Worm (Caenorhabditis elegans) whole organism, late embryonic: ENCODE measurements around the gene srh-214.

Source experiments
- C08G9.2 ChIP-seq: sonication (generic microtip); optimal IDR thresholded peaks from 2 replicates; lab custom pipeline; 2016; ENCODE audit warnings: mild to moderate bottlenecking, missing genetic modification characterization, moderate library complexity, missing compliant biosample characterization
- C38D4.7 ChIP-seq: fragments of 200-800 bp; sonication (Bioruptor generic); optimal IDR thresholded peaks from 2 replicates; lab custom pipeline; 2018; ENCODE audit warnings: mild to moderate bottlenecking, missing genetic modification characterization, moderate library complexity, missing compliant biosample characterization
- F13H6.1 ChIP-seq: sonication (generic microtip); optimal IDR thresholded peaks from 2 replicates; lab custom pipeline; 2016; ENCODE audit warnings: missing genetic modification characterization, missing compliant biosample characterization
- K09A11.1 ChIP-seq: sonication (generic microtip); optimal IDR thresholded peaks from 2 replicates; lab custom pipeline; 2017; ENCODE audit warnings: antibody characterized with exemption, mild to moderate bottlenecking, missing genetic modification characterization, missing compliant biosample characterization; ENCODE audit not compliant: insufficient read depth
- Y22D7AL.16 ChIP-seq: sonication (generic microtip); optimal IDR thresholded peaks from 2 replicates; lab custom pipeline; 2016; ENCODE audit warnings: missing genetic modification characterization, missing compliant biosample characterization
- ceh-14 ChIP-seq: sonication (generic microtip); optimal IDR thresholded peaks from 2 replicates; lab custom pipeline; 2016; ENCODE audit warnings: missing genotype, missing genetic modification characterization, missing compliant biosample characterization
- ceh-2 ChIP-seq: sonication (generic microtip); optimal IDR thresholded peaks from 2 replicates; lab custom pipeline; 2016; ENCODE audit warnings: missing genotype, missing genetic modification characterization, missing compliant biosample characterization
- ceh-24 ChIP-seq: sonication (generic microtip); optimal IDR thresholded peaks from 2 replicates; lab custom pipeline; 2016; ENCODE audit warnings: mild to moderate bottlenecking, missing genetic modification characterization, missing compliant biosample characterization
- ceh-31 ChIP-seq: sonication (generic microtip); optimal IDR thresholded peaks from 2 replicates; lab custom pipeline; 2016; ENCODE audit warnings: missing genetic modification characterization, missing compliant biosample characterization
- ceh-34 ChIP-seq: sonication (generic microtip); optimal IDR thresholded peaks from 2 replicates; lab custom pipeline; 2016; ENCODE audit warnings: mild to moderate bottlenecking, missing genetic modification characterization, missing compliant biosample characterization
- ceh-45 ChIP-seq: fragments of 200-800 bp; sonication (Bioruptor generic); IDR thresholded peaks from 2 replicates; pipeline ENCODE4 v1.3.6; 2022; ENCODE audit warnings: missing genetic modification reagents, missing genetic modification characterization, missing compliant biosample characterization
- ceh-48 ChIP-seq: sonication (generic microtip); optimal IDR thresholded peaks from 2 replicates; lab custom pipeline; 2016; ENCODE audit warnings: missing genetic modification characterization, inconsistent platforms, missing compliant biosample characterization
- ceh-9 ChIP-seq: sonication (generic microtip); optimal IDR thresholded peaks from 2 replicates; lab custom pipeline; 2016; ENCODE audit warnings: mild to moderate bottlenecking, missing genetic modification characterization, inconsistent platforms, missing compliant biosample characterization
- che-1 ChIP-seq: sonication (generic microtip); optimal IDR thresholded peaks from 2 replicates; lab custom pipeline; 2016; ENCODE audit warnings: mild to moderate bottlenecking, missing genetic modification characterization, missing compliant biosample characterization
- dve-1 ChIP-seq: sonication (generic microtip); optimal IDR thresholded peaks from 2 replicates; lab custom pipeline; 2017; ENCODE audit warnings: antibody characterized with exemption, mild to moderate bottlenecking, missing genetic modification characterization, missing compliant biosample characterization
- elt-2 ChIP-seq: sonication (generic microtip); optimal IDR thresholded peaks from 2 replicates; lab custom pipeline; 2016; ENCODE audit warnings: missing genetic modification reagents, missing genetic modification characterization, missing compliant biosample characterization
- ets-4 ChIP-seq: sonication (generic microtip); optimal IDR thresholded peaks from 2 replicates; lab custom pipeline; 2016; ENCODE audit warnings: missing genetic modification characterization, missing compliant biosample characterization
- eyg-1 ChIP-seq: sonication (generic microtip); optimal IDR thresholded peaks from 2 replicates; lab custom pipeline; 2016; ENCODE audit warnings: missing genotype, missing genetic modification characterization, missing compliant biosample characterization
- fkh-10 ChIP-seq: fragments of 150-350 bp; optimal IDR thresholded peaks from 2 replicates; lab custom pipeline; 2014; ENCODE audit warnings: missing biosample characterization, missing genetic modification reagents, missing genetic modification characterization
- fkh-6 ChIP-seq: sonication (generic microtip); optimal IDR thresholded peaks from 2 replicates; lab custom pipeline; 2016; ENCODE audit warnings: missing genetic modification characterization, missing compliant biosample characterization
- gmeb-2 ChIP-seq: sonication (generic microtip); optimal IDR thresholded peaks from 2 replicates; lab custom pipeline; 2016; ENCODE audit warnings: missing genetic modification characterization, inconsistent platforms, missing compliant biosample characterization
- hlh-30 ChIP-seq: sonication (generic microtip); optimal IDR thresholded peaks from 2 replicates; lab custom pipeline; 2017; ENCODE audit warnings: antibody characterized with exemption, missing genetic modification characterization, missing compliant biosample characterization; ENCODE audit not compliant: insufficient read depth
- hlh-8 ChIP-seq: sonication (generic microtip); optimal IDR thresholded peaks from 2 replicates; lab custom pipeline; 2016; ENCODE audit warnings: missing genotype, missing genetic modification characterization, missing compliant biosample characterization
- lim-6 ChIP-seq: sonication (generic microtip); optimal IDR thresholded peaks from 2 replicates; lab custom pipeline; 2016; ENCODE audit warnings: missing genetic modification characterization, missing compliant biosample characterization
- mec-3 ChIP-seq: sonication (generic microtip); optimal IDR thresholded peaks from 2 replicates; lab custom pipeline; 2016; ENCODE audit warnings: borderline replicate concordance, missing genetic modification characterization, missing compliant biosample characterization
- nfya-1 ChIP-seq: sonication (generic microtip); optimal IDR thresholded peaks from 2 replicates; lab custom pipeline; 2017; ENCODE audit warnings: missing genetic modification characterization, mild to moderate bottlenecking, missing compliant biosample characterization, antibody characterized with exemption, moderate library complexity
- pag-3 ChIP-seq: sonication (generic microtip); optimal IDR thresholded peaks from 2 replicates; lab custom pipeline; 2016; ENCODE audit warnings: missing compliant biosample characterization, missing genetic modification characterization, borderline replicate concordance
- pat-9 ChIP-seq: fragments of 200-800 bp; sonication (Bioruptor generic); optimal IDR thresholded peaks from 2 replicates; lab custom pipeline; 2018; ENCODE audit warnings: mild to moderate bottlenecking, missing genetic modification characterization, moderate library complexity, missing compliant biosample characterization
- pax-1 ChIP-seq: fragments of 150-350 bp; optimal IDR thresholded peaks from 2 replicates; lab custom pipeline; 2014; ENCODE audit warnings: missing biosample characterization, missing genetic modification characterization
- pha-2 ChIP-seq: sonication (generic microtip); optimal IDR thresholded peaks from 2 replicates; lab custom pipeline; 2017; ENCODE audit warnings: mild to moderate bottlenecking, missing genetic modification characterization, missing compliant biosample characterization
- pha-4 ChIP-seq: fragments of 150-350 bp; optimal IDR thresholded peaks from 2 replicates; lab custom pipeline; 2018; ENCODE audit warnings: missing biosample characterization, missing genetic modification reagents, missing genetic modification characterization
- pros-1 ChIP-seq: fragments of 150-350 bp; optimal IDR thresholded peaks from 2 replicates; lab custom pipeline; 2014; ENCODE audit warnings: missing biosample characterization, missing genetic modification reagents, missing genetic modification characterization
- rnt-1 ChIP-seq: sonication (generic microtip); optimal IDR thresholded peaks from 2 replicates; lab custom pipeline; 2016; ENCODE audit warnings: missing genetic modification characterization, missing compliant biosample characterization
- sox-4 ChIP-seq: sonication (generic microtip); optimal IDR thresholded peaks from 2 replicates; lab custom pipeline; 2017; ENCODE audit warnings: mild to moderate bottlenecking, missing genetic modification characterization, inconsistent platforms, missing compliant biosample characterization
- syd-9 ChIP-seq: sonication (generic microtip); optimal IDR thresholded peaks from 2 replicates; lab custom pipeline; 2016; ENCODE audit warnings: mild to moderate bottlenecking, missing genetic modification characterization, moderate library complexity, missing compliant biosample characterization
- tbx-2 ChIP-seq: sonication (generic microtip); optimal IDR thresholded peaks from 2 replicates; lab custom pipeline; 2016; ENCODE audit warnings: missing genetic modification characterization, missing compliant biosample characterization
- tbx-7 ChIP-seq: sonication (generic microtip); optimal IDR thresholded peaks from 2 replicates; lab custom pipeline; 2016; ENCODE audit warnings: missing genotype, missing genetic modification characterization, missing compliant biosample characterization
- unc-3 ChIP-seq, 2 experiments: fragments of 200-800 bp in 1 of 2; sonication (Bioruptor generic) in 1 of 2; sonication (generic microtip) in 1 of 2; conservative IDR thresholded peaks in 1 of 2; optimal IDR thresholded peaks in 1 of 2; 2 replicates each; pipeline versions ENCODE4 v1.3.6 to Lab custom; 2016 to 2022; ENCODE audit warnings: missing compliant biosample characterization in 2 of 2, missing genetic modification characterization in 2 of 2, missing genetic modification reagents in 1 of 2
- unc-42 ChIP-seq: sonication (generic microtip); optimal IDR thresholded peaks from 2 replicates; lab custom pipeline; 2016; ENCODE audit warnings: missing genotype, missing genetic modification characterization, missing compliant biosample characterization
- unc-55 ChIP-seq: sonication (generic microtip); optimal IDR thresholded peaks from 2 replicates; lab custom pipeline; 2017; ENCODE audit warnings: missing biosample characterization, missing genetic modification reagents, missing genetic modification characterization

Gene srh-214

ce11 chrV:16831310-16831709, 1.8 kb upstream of the srh-214 start:
- no peak for TF ChIP-seq ceh-14 (tag; lab: Kevin White, UChicago)
- TF ChIP-seq pag-3 (tag; lab: Kevin White, UChicago) = no peak
- TF ChIP-seq ets-4 (tag; lab: Kevin White, UChicago) = no peak
- no peak for TF ChIP-seq unc-55 (GFP tag; lab: Kevin White, UChicago)
- no peak for TF ChIP-seq dve-1 (tag; lab: Kevin White, UChicago)
- no peak for TF ChIP-seq C38D4.7 (GFP tag; lab: Kevin White, UChicago)
- no peak for TF ChIP-seq ceh-48 (tag; lab: Kevin White, UChicago)
- no peak for TF ChIP-seq rnt-1 (tag; lab: Kevin White, UChicago)
- no peak for TF ChIP-seq pat-9 (tag; lab: Kevin White, UChicago)
- no peak for TF ChIP-seq pha-4
- no peak for TF ChIP-seq pax-1 (tag; lab: Kevin White, UChicago)
- no peak for TF ChIP-seq mec-3 (tag; lab: Kevin White, UChicago)
- no peak for TF ChIP-seq fkh-6
- no peak for TF ChIP-seq C08G9.2 (tag; lab: Kevin White, UChicago)
- no peak for TF ChIP-seq lim-6
- TF ChIP-seq pros-1 (tag; lab: Kevin White, UChicago) = no peak
- no peak for TF ChIP-seq ceh-2 (tag; lab: Kevin White, UChicago)
- no peak for TF ChIP-seq ceh-9 (tag; lab: Kevin White, UChicago)
- no peak for TF ChIP-seq nfya-1 (tag; lab: Kevin White, UChicago)
- TF ChIP-seq unc-42 = no peak
- TF ChIP-seq, all 69 proteins: peak for 0

ce11 chrV:16827485-16827884, 2.1 kb downstream of the srh-214 start, which contains the start of gene srh-216:
Gene srh-216, minus strand, starts transcription at chrV:16827585.
- TF ChIP-seq tbx-7 (tag; lab: Kevin White, UChicago) (no peak), eyg-1 (tag; lab: Kevin White, UChicago) (no peak), tbx-2 (tag; lab: Kevin White, UChicago) (no peak), lim-6 (no peak), F13H6.1 (tag; lab: Kevin White, UChicago) (no peak), Y22D7AL.16 (tag; lab: Kevin White, UChicago) (no peak), che-1 (tag; lab: Kevin White, UChicago) (no peak), sox-4 (tag; lab: Kevin White, UChicago) (no peak), pat-9 (tag; lab: Kevin White, UChicago) (no peak), hlh-8 (no peak), K09A11.1 (tag; lab: Kevin White, UChicago) (no peak), ceh-34 (tag; lab: Kevin White, UChicago) (no peak), ceh-45 (GFP tag; lab: Robert Waterston, UW) (no peak), unc-3 (GFP tag; conservative IDR thresholded peaks at IDR 0.05; lab: Robert Waterston, UW) (no peak), unc-3 (tag; optimal IDR thresholded peaks at IDR 0.05; lab: Kevin White, UChicago) (no peak), pag-3 (tag; lab: Kevin White, UChicago) (no peak)

DNA sequence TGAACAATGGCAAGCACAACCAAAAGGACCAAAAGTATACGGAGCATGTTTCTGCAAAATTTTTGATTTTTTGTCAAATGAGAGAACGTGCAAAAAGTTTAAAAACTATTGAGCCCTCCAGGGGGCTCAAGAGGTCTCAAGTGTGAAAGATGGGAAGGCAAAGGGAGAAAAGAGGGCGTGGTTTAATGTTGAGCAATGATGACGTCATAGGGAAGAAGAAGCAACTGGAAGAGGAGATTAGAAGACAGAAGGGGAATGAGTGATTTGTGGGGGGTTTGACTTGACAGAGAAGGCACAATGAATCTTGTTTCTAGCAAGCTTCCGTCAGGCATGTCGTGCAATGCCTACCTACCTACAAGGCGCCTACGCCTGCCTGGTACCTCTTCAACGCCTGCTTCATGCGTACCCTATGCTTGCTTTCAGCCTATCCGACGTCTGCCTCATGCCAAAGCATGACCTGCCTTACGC, 8.3 kb downstream of the srh-214 start, which contains the start of gene T20B3.14:
TSS of gene T20B3.14 (minus strand) at position 51 of the 468 bp plus-strand sequence.
- TF ChIP-seq pag-3 (tag; lab: Kevin White, UChicago) (no peak), sox-4 (tag; lab: Kevin White, UChicago) (no peak), fkh-10 (GFP tag; lab: Kevin White, UChicago) (no peak), ets-4 (tag; lab: Kevin White, UChicago) (no peak), dve-1 (tag; lab: Kevin White, UChicago) (no peak)

- TF ChIP-seq elt-2 (tag; lab: Kevin White, UChicago) (peak; percentile 88), syd-9 (tag; lab: Kevin White, UChicago) (no peak), pat-9 (tag; lab: Kevin White, UChicago) (no peak), ceh-2 (tag; lab: Kevin White, UChicago) (no peak), C08G9.2 (tag; lab: Kevin White, UChicago) (no peak), ceh-24 (tag; lab: Kevin White, UChicago) (no peak), ceh-31 (tag; lab: Kevin White, UChicago) (no peak), pha-2 (no peak), pha-4 (no peak), tbx-7 (tag; lab: Kevin White, UChicago) (no peak), gmeb-2 (tag; lab: Kevin White, UChicago) (no peak), hlh-30 (tag; lab: Kevin White, UChicago) (peak; percentile 6), ceh-9 (tag; lab: Kevin White, UChicago) (no peak), tbx-2 (tag; lab: Kevin White, UChicago) (no peak)
- TF ChIP-seq, all 69 proteins: peak for 2
Observed at ce11 chrV:16816707-16817106, 12.8 kb downstream of the srh-214 start.
